Fruit fly (Drosophila melanogaster): ENCODE results near the gene Ance.

Gene Ance

dm6 chr2L:13905848-13906585, 572 bp downstream of the Ance start:
- no peak for TF ChIP-seq Ets98B (GFP tag; IDR thresholded peaks at IDR 0.05)
- TF ChIP-seq CG10348 (GFP tag; IDR thresholded peaks at IDR 0.05), result no peak
- TF ChIP-seq fd96Ca (GFP tag; IDR thresholded peaks at IDR 0.05), result no peak
- no peak for TF ChIP-seq Pif1A (GFP tag; optimal IDR thresholded peaks at IDR 0.05)
- TF ChIP-seq CG8159 (tag; optimal IDR thresholded peaks at IDR 0.05), result no peak
- no peak for TF ChIP-seq CG9948 (tag; optimal IDR thresholded peaks at IDR 0.05)
- TF ChIP-seq Snoo (tag; optimal IDR thresholded peaks at IDR 0.05), result no peak
- no peak for TF ChIP-seq CG12605 (GFP tag; IDR thresholded peaks at IDR 0.05)
- no peak for TF ChIP-seq gl (tag; optimal IDR thresholded peaks at IDR 0.05)
- no peak for TF ChIP-seq Pif1B (GFP tag; optimal IDR thresholded peaks at IDR 0.05)
- TF ChIP-seq CG8301 (tag; optimal IDR thresholded peaks at IDR 0.05), result no peak
- no peak for TF ChIP-seq EcR (GFP tag; optimal IDR thresholded peaks at IDR 0.05)
- no peak for TF ChIP-seq CG34367 (tag; optimal IDR thresholded peaks at IDR 0.05)
- no peak for TF ChIP-seq CG4496 (GFP tag; IDR thresholded peaks at IDR 0.05)
- no peak for TF ChIP-seq CG13204 (GFP tag; optimal IDR thresholded peaks at IDR 0.05)
- no peak for TF ChIP-seq CG32121 (GFP tag; IDR thresholded peaks at IDR 0.05)

dm6 chr2L:13909033-13909432, 3.6 kb downstream of the Ance start, which contains the start of gene Ance-2:
Gene Ance-2, plus strand, starts transcription at chr2L:13909333.
- TF ChIP-seq EcR (GFP tag; optimal IDR thresholded peaks at IDR 0.05) (no peak), CG9948 (tag; optimal IDR thresholded peaks at IDR 0.05) (no peak), CG10348 (GFP tag; IDR thresholded peaks at IDR 0.05) (no peak), CG34367 (tag; optimal IDR thresholded peaks at IDR 0.05) (no peak), CG15710 (tag; optimal IDR thresholded peaks at IDR 0.05) (no peak), rn (GFP tag; IDR thresholded peaks at IDR 0.05) (no peak), fd96Ca (GFP tag; IDR thresholded peaks at IDR 0.05) (no peak), CG12605 (GFP tag; IDR thresholded peaks at IDR 0.05) (no peak), CG14655 (GFP tag; optimal IDR thresholded peaks at IDR 0.05) (no peak), gl (tag; optimal IDR thresholded peaks at IDR 0.05) (no peak), CG4496 (GFP tag; IDR thresholded peaks at IDR 0.05) (no peak), CG8301 (tag; optimal IDR thresholded peaks at IDR 0.05) (no peak), CG32121 (GFP tag; IDR thresholded peaks at IDR 0.05) (no peak), Snoo (tag; optimal IDR thresholded peaks at IDR 0.05) (no peak), CG8159 (tag; optimal IDR thresholded peaks at IDR 0.05) (no peak), D1 (tag; optimal IDR thresholded peaks at IDR 0.05) (no peak)

dm6 chr2L:13911783-13912182, 6.3 kb downstream of the Ance start, which contains the start of gene Acyp:
Gene Acyp, plus strand, starts transcription at chr2L:13912083.
- TF ChIP-seq CG34367 (tag; optimal IDR thresholded peaks at IDR 0.05) (no peak), CG4496 (GFP tag; IDR thresholded peaks at IDR 0.05) (no peak), CG8301 (tag; optimal IDR thresholded peaks at IDR 0.05) (no peak), CG13204 (GFP tag; optimal IDR thresholded peaks at IDR 0.05) (no peak), CG9948 (tag; optimal IDR thresholded peaks at IDR 0.05) (no peak), D1 (tag; optimal IDR thresholded peaks at IDR 0.05) (no peak), gl (tag; optimal IDR thresholded peaks at IDR 0.05) (no peak), Pif1B (GFP tag; optimal IDR thresholded peaks at IDR 0.05) (no peak), CG17806 (tag; optimal IDR thresholded peaks at IDR 0.05) (no peak)

- TF ChIP-seq CG4496 (GFP tag; IDR thresholded peaks at IDR 0.05) (no peak), fd96Ca (GFP tag; IDR thresholded peaks at IDR 0.05) (no peak), CG32121 (GFP tag; IDR thresholded peaks at IDR 0.05) (no peak), CG12605 (GFP tag; IDR thresholded peaks at IDR 0.05) (no peak), CG10348 (GFP tag; IDR thresholded peaks at IDR 0.05) (no peak), CG14655 (GFP tag; optimal IDR thresholded peaks at IDR 0.05) (no peak), Ets98B (GFP tag; IDR thresholded peaks at IDR 0.05) (no peak), CG34367 (tag; optimal IDR thresholded peaks at IDR 0.05) (no peak), Pif1A (GFP tag; optimal IDR thresholded peaks at IDR 0.05) (no peak), Snoo (tag; optimal IDR thresholded peaks at IDR 0.05) (no peak), rn (GFP tag; IDR thresholded peaks at IDR 0.05) (no peak), D1 (tag; optimal IDR thresholded peaks at IDR 0.05) (no peak), EcR (GFP tag; optimal IDR thresholded peaks at IDR 0.05) (no peak), gl (tag; optimal IDR thresholded peaks at IDR 0.05) (no peak), CG13204 (GFP tag; optimal IDR thresholded peaks at IDR 0.05) (no peak), CG9948 (tag; optimal IDR thresholded peaks at IDR 0.05) (no peak), CG8301 (tag; optimal IDR thresholded peaks at IDR 0.05) (no peak), CG17806 (tag; optimal IDR thresholded peaks at IDR 0.05) (no peak)
These were observed 9.0 kb downstream of the Ance start, which contains the start of gene Ance-3 for dm6 chr2L:13914425-13914824. Gene Ance-3, plus strand, starts transcription at chr2L:13914725.

- TF ChIP-seq gl (tag; optimal IDR thresholded peaks at IDR 0.05) (no peak), CG13204 (GFP tag; optimal IDR thresholded peaks at IDR 0.05) (peak; percentile 67), CG8159 (tag; optimal IDR thresholded peaks at IDR 0.05) (no peak)
These were observed 18.0 kb downstream of the Ance start, which contains the start of gene Vajk1 for dm6 chr2L:13923453-13923852. Gene Vajk1, minus strand, starts transcription at chr2L:13923553.

dm6 chr2L:13923984-13924383, 18.5 kb downstream of the Ance start:
- TF ChIP-seq CG8301 (tag; optimal IDR thresholded peaks at IDR 0.05), result no peak
- no peak for TF ChIP-seq Snoo (tag; optimal IDR thresholded peaks at IDR 0.05)
- peak; percentile 20 for TF ChIP-seq CG14655 (GFP tag; optimal IDR thresholded peaks at IDR 0.05)
